Worm (Caenorhabditis elegans) whole organism, L4 larva: Measurements from ENCODE around the gene sng-1.

ENCODE experiments used
- D1046.2 ChIP-seq: fragments of 200-800 bp; sonication (Bioruptor generic); IDR thresholded peaks from 2 replicates; pipeline ENCODE4 v1.3.6; 2022; ENCODE audit warnings: missing genetic modification characterization, missing compliant biosample characterization
- F26F4.8 ChIP-seq: fragments of 200-800 bp; sonication (Bioruptor generic); conservative IDR thresholded peaks from 2 replicates; pipeline ENCODE4 v1.3.6; 2022; ENCODE audit warnings: missing genetic modification characterization, missing compliant biosample characterization
- T20F7.1 ChIP-seq: fragments of 200-800 bp; sonication (Bioruptor generic); optimal IDR thresholded peaks from 2 replicates; lab custom pipeline; 2018; ENCODE audit warnings: mild to moderate bottlenecking, missing genetic modification characterization, missing compliant biosample characterization
- Y105C5A.15 ChIP-seq: fragments of 200-800 bp; sonication (Bioruptor generic); IDR thresholded peaks from 2 replicates; pipeline ENCODE4 v1.3.6; 2022; ENCODE audit warnings: missing genetic modification characterization, missing compliant biosample characterization
- Y48G9A.11 ChIP-seq: fragments of 200-800 bp; sonication (Bioruptor generic); IDR thresholded peaks from 2 replicates; pipeline ENCODE4 v1.3.6; 2022; ENCODE audit warnings: missing genetic modification reagents, missing genetic modification characterization, missing compliant biosample characterization
- ZK546.5 ChIP-seq, 2 experiments: sonication (generic microtip); optimal IDR thresholded peaks; 2 replicates each; lab custom pipeline; 2017; ENCODE audit warnings: missing biosample characterization in 2 of 2, missing genetic modification characterization in 2 of 2
- aha-1 ChIP-seq: fragments of 150-350 bp; peaks from one replicate; lab custom pipeline; 2014; ENCODE audit warnings: missing biosample characterization, missing genetic modification characterization
- aly-2 ChIP-seq: sonication (generic microtip); optimal IDR thresholded peaks from 2 replicates; lab custom pipeline; 2018; ENCODE audit warnings: missing biosample characterization, missing genetic modification characterization
- arid-1 ChIP-seq: fragments of 200-800 bp; sonication (Bioruptor generic); conservative IDR thresholded peaks from 2 replicates; pipeline ENCODE4 v1.3.6; 2022; ENCODE audit warnings: missing genetic modification reagents, missing genetic modification characterization, missing compliant biosample characterization
- attf-4 ChIP-seq: sonication (generic microtip); optimal IDR thresholded peaks from 3 replicates; lab custom pipeline; 2017; ENCODE audit warnings: missing biosample characterization, missing genetic modification characterization
- ces-1 ChIP-seq: fragments of 150-350 bp; sonication (generic microtip); optimal IDR thresholded peaks from 4 replicates; lab custom pipeline; 2014; ENCODE audit warnings: missing biosample characterization, missing genetic modification reagents, missing genetic modification characterization
- daf-12 ChIP-seq: fragments of 150-350 bp; optimal IDR thresholded peaks from 2 replicates; lab custom pipeline; 2014; ENCODE audit warnings: missing biosample characterization, missing genetic modification reagents, missing genetic modification characterization
- daf-16 ChIP-seq, 3 experiments: sonication (generic microtip); optimal IDR thresholded peaks; 2 replicates each; lab custom pipeline; 2016 to 2017; ENCODE audit warnings: missing genetic modification characterization in 3 of 3, missing genetic modification reagents in 3 of 3, mild to moderate bottlenecking in 2 of 3, missing compliant biosample characterization in 2 of 3, missing biosample characterization in 1 of 3, moderate library complexity in 1 of 3
- dmd-6 ChIP-seq: fragments of 200-800 bp; sonication (Bioruptor generic); IDR thresholded peaks from 2 replicates; pipeline ENCODE4 v1.3.6; 2022; ENCODE audit warnings: missing genetic modification reagents, missing genetic modification characterization, missing compliant biosample characterization
- dpl-1 ChIP-seq: fragments of 150-350 bp; optimal IDR thresholded peaks from 2 replicates; lab custom pipeline; 2014; ENCODE audit warnings: missing biosample characterization, missing genetic modification reagents, missing genetic modification characterization
- dve-1 ChIP-seq: sonication (generic microtip); optimal IDR thresholded peaks from 2 replicates; lab custom pipeline; 2017; ENCODE audit warnings: antibody characterized with exemption, mild to moderate bottlenecking, missing genetic modification characterization, missing compliant biosample characterization; ENCODE audit not compliant: insufficient read depth
- egl-43 ChIP-seq: fragments of 200-800 bp; sonication (Bioruptor generic); IDR thresholded peaks from 2 replicates; pipeline ENCODE4 v1.3.6; 2022; ENCODE audit warnings: missing genetic modification reagents, missing genetic modification characterization, missing compliant biosample characterization
- hlh-11 ChIP-seq: fragments of 200-800 bp; sonication (Bioruptor generic); optimal IDR thresholded peaks from 2 replicates; lab custom pipeline; 2018; ENCODE audit warnings: mild to moderate bottlenecking, missing genetic modification characterization, missing compliant biosample characterization
- hlh-30 ChIP-seq: sonication (generic microtip); optimal IDR thresholded peaks from 2 replicates; lab custom pipeline; 2017; ENCODE audit warnings: antibody characterized with exemption, mild to moderate bottlenecking, missing genetic modification characterization, missing compliant biosample characterization; ENCODE audit not compliant: insufficient read depth
- hmg-1.1 ChIP-seq: fragments of 200-800 bp; sonication (Bioruptor generic); IDR thresholded peaks from 2 replicates; pipeline ENCODE4 v1.3.6; 2022; ENCODE audit warnings: missing genetic modification reagents, missing genetic modification characterization, missing compliant biosample characterization
- lin-13 ChIP-seq: fragments of 150-350 bp; optimal IDR thresholded peaks from 2 replicates; lab custom pipeline; 2014; ENCODE audit warnings: missing biosample characterization, missing genetic modification reagents, missing genetic modification characterization
- lin-15B ChIP-seq: fragments of 150-350 bp; sonication (generic microtip); optimal IDR thresholded peaks from 3 replicates; lab custom pipeline; 2014; ENCODE audit warnings: missing biosample characterization, missing genetic modification characterization
- lir-3 ChIP-seq: sonication (generic microtip); optimal IDR thresholded peaks from 2 replicates; lab custom pipeline; 2016; ENCODE audit warnings: mild to moderate bottlenecking, missing genetic modification characterization, missing compliant biosample characterization
- mdt-29 ChIP-seq: fragments of 200-800 bp; sonication (Bioruptor generic); IDR thresholded peaks from 2 replicates; pipeline ENCODE4 v1.3.6; 2022; ENCODE audit warnings: missing genetic modification reagents, missing genetic modification characterization, missing compliant biosample characterization
- mep-1 ChIP-seq: fragments of 150-350 bp; sonication (generic microtip); optimal IDR thresholded peaks from 3 replicates; lab custom pipeline; 2014; ENCODE audit warnings: missing biosample characterization, missing genetic modification characterization
- mxl-2 ChIP-seq: fragments of 200-800 bp; sonication (Bioruptor generic); conservative IDR thresholded peaks from 2 replicates; pipeline ENCODE4 v1.3.6; 2022; ENCODE audit warnings: missing genetic modification reagents, missing genetic modification characterization, missing compliant biosample characterization
- nhr-10 ChIP-seq: fragments of 150-350 bp; optimal IDR thresholded peaks from 2 replicates; lab custom pipeline; 2014; ENCODE audit warnings: missing biosample characterization, missing genetic modification characterization
- nhr-102 ChIP-seq: sonication (generic microtip); optimal IDR thresholded peaks from 2 replicates; lab custom pipeline; 2016; ENCODE audit warnings: mild to moderate bottlenecking, missing genetic modification characterization, moderate library complexity, missing compliant biosample characterization
- nhr-111 ChIP-seq: fragments of 200-800 bp; sonication (Bioruptor generic); optimal IDR thresholded peaks from 2 replicates; lab custom pipeline; 2018; ENCODE audit warnings: mild to moderate bottlenecking, missing genetic modification characterization, missing compliant biosample characterization
- nhr-237 ChIP-seq: sonication (generic microtip); optimal IDR thresholded peaks from 2 replicates; lab custom pipeline; 2017; ENCODE audit warnings: missing biosample characterization, missing genetic modification characterization
- nhr-25 ChIP-seq: sonication (generic microtip); optimal IDR thresholded peaks from 2 replicates; lab custom pipeline; 2017; ENCODE audit warnings: missing genetic modification characterization, mild to moderate bottlenecking, missing compliant biosample characterization, antibody characterized with exemption, moderate library complexity, borderline replicate concordance; ENCODE audit not compliant: insufficient read depth
- nhr-41 ChIP-seq: fragments of 200-800 bp; sonication (Bioruptor generic); IDR thresholded peaks from 2 replicates; pipeline ENCODE4 v1.3.6; 2022; ENCODE audit warnings: missing genetic modification reagents, missing genetic modification characterization, missing compliant biosample characterization
- nhr-42 ChIP-seq: fragments of 200-800 bp; sonication (Bioruptor generic); IDR thresholded peaks from 2 replicates; pipeline ENCODE4 v1.3.6; 2022; ENCODE audit warnings: missing genetic modification characterization, missing compliant biosample characterization
- pha-4 ChIP-seq, 2 experiments: fragments of 150-350 bp in 1 of 2; fragments of 200-800 bp in 1 of 2; sonication (Bioruptor generic) in 1 of 2; IDR thresholded peaks in 1 of 2; optimal IDR thresholded peaks in 1 of 2; 2 replicates each; pipeline versions ENCODE4 v1.3.6 to Lab custom; 2014 to 2022; ENCODE audit warnings: missing genetic modification characterization in 2 of 2, missing genetic modification reagents in 2 of 2, missing biosample characterization in 1 of 2, missing compliant biosample characterization in 1 of 2
- pqm-1 ChIP-seq: sonication (generic microtip); optimal IDR thresholded peaks from 2 replicates; lab custom pipeline; 2017; ENCODE audit warnings: missing biosample characterization, missing genetic modification characterization
- rbr-2 ChIP-seq: sonication (generic microtip); optimal IDR thresholded peaks from 2 replicates; lab custom pipeline; 2016; ENCODE audit warnings: missing genotype, missing genetic modification characterization, missing compliant biosample characterization
- skn-1 ChIP-seq: fragments of 150-350 bp; optimal IDR thresholded peaks from 2 replicates; lab custom pipeline; 2014; ENCODE audit warnings: missing biosample characterization, missing genetic modification characterization
- snpc-1.2 ChIP-seq: fragments of 200-800 bp; sonication (Bioruptor generic); IDR thresholded peaks from 2 replicates; pipeline ENCODE4 v1.3.6; 2022; ENCODE audit warnings: missing genetic modification reagents, missing genetic modification characterization, missing compliant biosample characterization
- snpc-4 ChIP-seq: fragments of 150-350 bp; optimal IDR thresholded peaks from 2 replicates; lab custom pipeline; 2014; ENCODE audit warnings: missing biosample characterization, missing genetic modification characterization
- tra-1 ChIP-seq: fragments of 200-800 bp; sonication (Bioruptor generic); IDR thresholded peaks from 2 replicates; pipeline ENCODE4 v1.3.6; 2022; ENCODE audit warnings: missing genetic modification reagents, missing genetic modification characterization, missing compliant biosample characterization
- unc-130 ChIP-seq: sonication (generic microtip); optimal IDR thresholded peaks from 2 replicates; lab custom pipeline; 2016; ENCODE audit warnings: missing genetic modification reagents, missing genetic modification characterization, missing compliant biosample characterization
- unc-62 ChIP-seq, 3 experiments: fragments of 150-350 bp in 1 of 3; sonication (generic microtip); optimal IDR thresholded peaks in 2 of 3; peaks in 1 of 3; 1 replicate in 1 of 3; 2 replicates in 2 of 3; lab custom pipeline; 2014 to 2017; ENCODE audit warnings: missing biosample characterization in 3 of 3, missing genetic modification characterization in 3 of 3, missing genetic modification reagents in 3 of 3, missing genotype in 1 of 3
- vab-7 ChIP-seq: fragments of 200-800 bp; sonication (Bioruptor generic); IDR thresholded peaks from 2 replicates; pipeline ENCODE4 v1.3.6; 2022; ENCODE audit warnings: missing genetic modification reagents, missing genetic modification characterization, missing compliant biosample characterization
- zfp-3 ChIP-seq: fragments of 200-800 bp; sonication (Bioruptor generic); conservative IDR thresholded peaks from 2 replicates; pipeline ENCODE4 v1.3.6; 2022; ENCODE audit warnings: missing genetic modification reagents, missing genetic modification characterization, missing compliant biosample characterization
- ztf-7 ChIP-seq: fragments of 150-350 bp; optimal IDR thresholded peaks from 2 replicates; lab custom pipeline; 2014; ENCODE audit warnings: missing biosample characterization, missing genetic modification characterization

The sng-1 gene

ce11 chrX:7313236-7313635, 14.2 kb upstream of the sng-1 start:
- no peak for TF ChIP-seq nhr-237
- TF ChIP-seq T20F7.1 = no peak
- no peak for TF ChIP-seq rbr-2 (tag; lab: Kevin White, UChicago)
- no peak for TF ChIP-seq lir-3 (tag; lab: Kevin White, UChicago)
- no peak for TF ChIP-seq nhr-10 (tag; lab: Kevin White, UChicago)
- peak in 1 of 2 experiments; percentile 93 for TF ChIP-seq unc-62 (GFP tag; optimal IDR thresholded peaks at IDR 0.05 in 1 of 2; lab: Kevin White, UChicago)
- TF ChIP-seq unc-62 (tag; optimal IDR thresholded peaks at IDR 0.05; lab: Kevin White, UChicago) = no peak
- TF ChIP-seq pha-4 (GFP tag; IDR thresholded peaks at IDR 0.05; lab: Robert Waterston, UW) = no peak
- no peak for TF ChIP-seq pha-4 (tag; optimal IDR thresholded peaks at IDR 0.05; lab: Kevin White, UChicago)
- no peak for TF ChIP-seq F26F4.8 (GFP tag; lab: Robert Waterston, UW)
- TF ChIP-seq aly-2 (tag; lab: Kevin White, UChicago) = no peak

ce11 chrX:7314564-7314963, 12.8 kb upstream of the sng-1 start:
- TF ChIP-seq attf-4 (tag; lab: Kevin White, UChicago) (no peak), mdt-29 (GFP tag; lab: Robert Waterston, UW) (no peak), unc-130 (GFP tag; lab: Kevin White, UChicago) (no peak), mxl-2 (GFP tag; lab: Robert Waterston, UW) (no peak), nhr-41 (GFP tag; lab: Robert Waterston, UW) (no peak), dpl-1 (no peak), dmd-6 (GFP tag; lab: Robert Waterston, UW) (peak; percentile 22; the same call in 1 of the 2 replicates), ces-1 (GFP tag; lab: Kevin White, UChicago) (no peak), mep-1 (tag; lab: Kevin White, UChicago) (peak; percentile 20), hmg-1.1 (GFP tag; lab: Robert Waterston, UW) (no peak), snpc-4 (tag; lab: Kevin White, UChicago) (no peak), hlh-11 (peak; percentile 29), ztf-7 (tag; lab: Kevin White, UChicago) (no peak), daf-12 (no peak), D1046.2 (GFP tag; lab: Robert Waterston, UW) (no peak), dve-1 (tag; lab: Kevin White, UChicago) (peak; percentile 57), nhr-102 (tag; lab: Kevin White, UChicago) (peak; percentile 3), nhr-25 (no peak), pqm-1 (tag; lab: Kevin White, UChicago) (peak; percentile 25), aly-2 (tag; lab: Kevin White, UChicago) (no peak), zfp-3 (no peak), vab-7 (GFP tag; lab: Robert Waterston, UW) (no peak), lin-13 (no peak), skn-1 (no peak), Y48G9A.11 (GFP tag; lab: Robert Waterston, UW) (no peak), egl-43 (GFP tag; lab: Robert Waterston, UW) (no peak), lin-15B (no peak), arid-1 (no peak), hlh-30 (peak; percentile 30), daf-16 (GFP tag; optimal IDR thresholded peaks at IDR 0.05; lab: Kevin White, UChicago) (no peak), daf-16 (tag; optimal IDR thresholded peaks at IDR 0.05; lab: Kevin White, UChicago) (peak; percentile 36), ZK546.5 (tag; optimal IDR thresholded peaks at IDR 0.05; lab: Kevin White, UChicago) (no peak), nhr-42 (GFP tag; lab: Robert Waterston, UW) (no peak), aha-1 (tag; lab: Kevin White, UChicago) (no peak), snpc-1.2 (GFP tag; lab: Robert Waterston, UW) (no peak), nhr-111 (GFP tag; lab: Kevin White, UChicago) (no peak), tra-1 (GFP tag; lab: Robert Waterston, UW) (no peak), Y105C5A.15 (GFP tag; lab: Robert Waterston, UW) (no peak), pha-4 (GFP tag; IDR thresholded peaks at IDR 0.05; lab: Robert Waterston, UW) (no peak), pha-4 (tag; optimal IDR thresholded peaks at IDR 0.05; lab: Kevin White, UChicago) (no peak), T20F7.1 (no peak)
